Worm (Caenorhabditis elegans) whole organism, late embryonic: Measurements from ENCODE around the gene ZK105.5.

Experiments used
- C08G9.2 ChIP-seq: sonication (generic microtip); optimal IDR thresholded peaks from 2 replicates; lab custom pipeline; 2016; ENCODE audit warnings: mild to moderate bottlenecking, missing genetic modification characterization, moderate library complexity, missing compliant biosample characterization
- F13H6.1 ChIP-seq: sonication (generic microtip); optimal IDR thresholded peaks from 2 replicates; lab custom pipeline; 2016; ENCODE audit warnings: missing genetic modification characterization, missing compliant biosample characterization
- ama-1 ChIP-seq: fragments of 150-350 bp; optimal IDR thresholded peaks from 2 replicates; lab custom pipeline; 2014
- ceh-18 ChIP-seq: sonication (generic microtip); optimal IDR thresholded peaks from 2 replicates; lab custom pipeline; 2016; ENCODE audit warnings: missing genetic modification characterization, missing compliant biosample characterization
- ceh-22 ChIP-seq: sonication (generic microtip); optimal IDR thresholded peaks from 2 replicates; lab custom pipeline; 2017; ENCODE audit warnings: missing biosample characterization, missing genetic modification characterization
- fkh-10 ChIP-seq: fragments of 150-350 bp; optimal IDR thresholded peaks from 2 replicates; lab custom pipeline; 2014; ENCODE audit warnings: missing biosample characterization, missing genetic modification reagents, missing genetic modification characterization
- gmeb-2 ChIP-seq: sonication (generic microtip); optimal IDR thresholded peaks from 2 replicates; lab custom pipeline; 2016; ENCODE audit warnings: missing genetic modification characterization, inconsistent platforms, missing compliant biosample characterization
- hlh-6 ChIP-seq: sonication (generic microtip); optimal IDR thresholded peaks from 2 replicates; lab custom pipeline; 2016; ENCODE audit warnings: missing genotype, missing genetic modification characterization, missing compliant biosample characterization
- madf-2 ChIP-seq: sonication (generic microtip); optimal IDR thresholded peaks from 2 replicates; lab custom pipeline; 2017; ENCODE audit warnings: missing genetic modification characterization, missing compliant biosample characterization
- mec-3 ChIP-seq: sonication (generic microtip); optimal IDR thresholded peaks from 2 replicates; lab custom pipeline; 2016; ENCODE audit warnings: borderline replicate concordance, missing genetic modification characterization, missing compliant biosample characterization
- nhr-11 ChIP-seq: fragments of 150-350 bp; optimal IDR thresholded peaks from 2 replicates; lab custom pipeline; 2014; ENCODE audit warnings: missing biosample characterization, missing genetic modification characterization
- pag-3 ChIP-seq: sonication (generic microtip); optimal IDR thresholded peaks from 2 replicates; lab custom pipeline; 2016; ENCODE audit warnings: missing compliant biosample characterization, missing genetic modification characterization, borderline replicate concordance
- pax-1 ChIP-seq: fragments of 150-350 bp; optimal IDR thresholded peaks from 2 replicates; lab custom pipeline; 2014; ENCODE audit warnings: missing biosample characterization, missing genetic modification characterization
- pha-4 ChIP-seq: fragments of 150-350 bp; optimal IDR thresholded peaks from 2 replicates; lab custom pipeline; 2018; ENCODE audit warnings: missing biosample characterization, missing genetic modification reagents, missing genetic modification characterization

ce11 chrV:7708525-7708924 is 9.0 kb downstream of the ZK105.5 start, which contains the start of gene ZK105.11:
- no peak for TF ChIP-seq gmeb-2 (tag; lab: Kevin White, UChicago)
- no peak for TF ChIP-seq ama-1
- no peak for TF ChIP-seq ceh-18
- no peak for TF ChIP-seq hlh-6
- TF ChIP-seq fkh-10, result no peak
- no peak for TF ChIP-seq pax-1 (tag; lab: Kevin White, UChicago)
- no peak for TF ChIP-seq ceh-22
- no peak for TF ChIP-seq madf-2 (tag; lab: Kevin White, UChicago)
- no peak for TF ChIP-seq mec-3 (tag; lab: Kevin White, UChicago)
- no peak for TF ChIP-seq pha-4 (tag; lab: Kevin White, UChicago)
- no peak for TF ChIP-seq pag-3 (tag; lab: Kevin White, UChicago)
- TF ChIP-seq C08G9.2 (tag; lab: Kevin White, UChicago), result no peak
- no peak for TF ChIP-seq nhr-11 (tag; lab: Kevin White, UChicago)
- TF ChIP-seq F13H6.1 (tag; lab: Kevin White, UChicago), result no peak
